Worm (Caenorhabditis elegans) whole organism, L3 larva: ENCODE measurements around the gene lgc-55.

Experiments used
- lin-39 ChIP-seq: fragments of 150-350 bp; optimal IDR thresholded peaks from 2 replicates; lab custom pipeline; 2018; ENCODE audit warnings: missing biosample characterization, missing genetic modification reagents, missing genetic modification characterization
- mml-1 ChIP-seq: fragments of 150-350 bp; sonication (generic microtip); optimal IDR thresholded peaks from 3 replicates; lab custom pipeline; 2014; ENCODE audit warnings: missing biosample characterization, missing genetic modification characterization
- nhr-237 ChIP-seq: fragments of 150-350 bp; optimal IDR thresholded peaks from 2 replicates; lab custom pipeline; 2014; ENCODE audit warnings: missing biosample characterization, missing genetic modification characterization
- pqm-1 ChIP-seq: fragments of 150-350 bp; optimal IDR thresholded peaks from 2 replicates; lab custom pipeline; 2017; ENCODE audit warnings: missing biosample characterization, missing genetic modification characterization, inconsistent platforms
- unc-39 ChIP-seq: sonication (generic microtip); optimal IDR thresholded peaks from 4 replicates; lab custom pipeline; 2017; ENCODE audit warnings: missing biosample characterization, missing genetic modification characterization
- unc-62 ChIP-seq: fragments of 150-350 bp; sonication (generic microtip); optimal IDR thresholded peaks from 4 replicates; lab custom pipeline; 2014; ENCODE audit warnings: missing biosample characterization, missing genetic modification reagents, missing genetic modification characterization
- ztf-11 ChIP-seq: fragments of 150-350 bp; optimal IDR thresholded peaks from 2 replicates; lab custom pipeline; 2014; ENCODE audit warnings: missing biosample characterization, missing genetic modification characterization

ce11 chrV:20065096-20065495 is 42.2 kb downstream of the lgc-55 start:
- TF ChIP-seq unc-62 (GFP tag; lab: Kevin White, UChicago) (no peak), unc-39 (tag; lab: Kevin White, UChicago) (no peak), lin-39 (tag; lab: Kevin White, UChicago) (no peak), ztf-11 (tag; lab: Kevin White, UChicago) (no peak), mml-1 (tag; lab: Kevin White, UChicago) (no peak), nhr-237 (no peak), pqm-1 (no peak)
